Fruit fly (Drosophila melanogaster): ENCODE results near the gene Mat89Ba.

Gene Mat89Ba

dm6 chr3R:16308057-16308456 is 35.8 kb upstream of the Mat89Ba start:
- peak; percentile 69 for TF ChIP-seq EcR (GFP tag; optimal IDR thresholded peaks at IDR 0.05)
- TF ChIP-seq CG12605 (GFP tag; IDR thresholded peaks at IDR 0.05), result no peak

- TF ChIP-seq EcR (GFP tag; optimal IDR thresholded peaks at IDR 0.05) (peak; percentile 93), Pif1B (GFP tag; optimal IDR thresholded peaks at IDR 0.05) (peak; percentile 23), CG8159 (tag; optimal IDR thresholded peaks at IDR 0.05) (no peak)
Observed at dm6 chr3R:16305185-16305989, 33.2 kb upstream of the Mat89Ba start, which contains the start of gene Zip89B. Zip89B (plus strand) TSS chr3R:16305758.

dm6 chr3R:16295513-16296123 is 23.4 kb upstream of the Mat89Ba start:
- TF ChIP-seq Pif1A (GFP tag; optimal IDR thresholded peaks at IDR 0.05) (no peak), CG10348 (GFP tag; IDR thresholded peaks at IDR 0.05) (no peak), Ets98B (GFP tag; IDR thresholded peaks at IDR 0.05) (no peak), Pif1B (GFP tag; optimal IDR thresholded peaks at IDR 0.05) (no peak), CG9948 (tag; optimal IDR thresholded peaks at IDR 0.05) (no peak), Snoo (tag; optimal IDR thresholded peaks at IDR 0.05) (no peak), CG34367 (tag; optimal IDR thresholded peaks at IDR 0.05) (no peak), EcR (GFP tag; optimal IDR thresholded peaks at IDR 0.05) (no peak), rn (GFP tag; IDR thresholded peaks at IDR 0.05) (no peak), CG12605 (GFP tag; IDR thresholded peaks at IDR 0.05) (no peak), CG8301 (tag; optimal IDR thresholded peaks at IDR 0.05) (no peak), CG13204 (GFP tag; optimal IDR thresholded peaks at IDR 0.05) (no peak), CG32121 (GFP tag; IDR thresholded peaks at IDR 0.05) (no peak), CG17806 (tag; optimal IDR thresholded peaks at IDR 0.05) (no peak), CG15710 (tag; optimal IDR thresholded peaks at IDR 0.05) (no peak), D1 (tag; optimal IDR thresholded peaks at IDR 0.05) (no peak), fd96Ca (GFP tag; IDR thresholded peaks at IDR 0.05) (no peak), gl (tag; optimal IDR thresholded peaks at IDR 0.05) (no peak)

DNA sequence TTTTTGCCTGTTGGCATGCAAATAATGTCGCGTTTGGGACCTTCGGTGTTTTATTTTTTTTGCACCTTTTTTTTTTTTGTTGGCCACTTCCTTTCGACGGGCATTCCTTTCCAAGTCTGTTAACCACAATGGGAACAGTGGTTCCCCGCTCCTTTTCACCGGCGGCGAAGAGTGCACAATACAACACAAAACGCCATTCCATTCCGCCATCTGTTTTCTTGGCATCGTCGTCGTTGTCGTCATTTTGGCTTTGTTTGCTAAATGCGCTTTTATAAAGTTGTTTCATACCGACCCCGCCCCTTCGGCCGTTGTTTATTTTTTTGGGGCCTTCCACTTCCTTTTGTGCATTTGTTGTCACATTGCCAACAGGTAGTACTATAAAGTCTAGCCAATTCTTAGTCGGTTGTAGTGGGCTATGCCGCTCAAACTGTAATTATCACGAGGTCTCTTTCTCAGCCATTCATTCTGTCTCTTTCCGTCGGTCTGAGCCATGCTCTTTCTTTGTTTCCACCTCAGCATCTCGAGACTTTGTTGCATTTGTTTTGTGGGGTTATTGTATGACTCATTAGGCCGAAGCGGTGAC is 18.1 kb upstream of the Mat89Ba start:
- peak; percentile 82 for TF ChIP-seq EcR (GFP tag; optimal IDR thresholded peaks at IDR 0.05)
- TF ChIP-seq CG34367 (tag; optimal IDR thresholded peaks at IDR 0.05), result no peak
- peak; percentile 26 for TF ChIP-seq Snoo (tag; optimal IDR thresholded peaks at IDR 0.05)
- no peak for TF ChIP-seq CG14655 (GFP tag; optimal IDR thresholded peaks at IDR 0.05)

- no peak for TF ChIP-seq CG17806 (tag; optimal IDR thresholded peaks at IDR 0.05)
- no peak for TF ChIP-seq CG8301 (tag; optimal IDR thresholded peaks at IDR 0.05)
- no peak for TF ChIP-seq CG10348 (GFP tag; IDR thresholded peaks at IDR 0.05)
- TF ChIP-seq EcR (GFP tag; optimal IDR thresholded peaks at IDR 0.05), result peak; percentile 90
- TF ChIP-seq CG12605 (GFP tag; IDR thresholded peaks at IDR 0.05), result no peak
- TF ChIP-seq Snoo (tag; optimal IDR thresholded peaks at IDR 0.05), result no peak
- TF ChIP-seq CG8159 (tag; optimal IDR thresholded peaks at IDR 0.05), result peak; percentile 1
- no peak for TF ChIP-seq Pif1B (GFP tag; optimal IDR thresholded peaks at IDR 0.05)
- peak; percentile 38 for TF ChIP-seq gl (tag; optimal IDR thresholded peaks at IDR 0.05)
- no peak for TF ChIP-seq fd96Ca (GFP tag; IDR thresholded peaks at IDR 0.05)
- no peak for TF ChIP-seq CG13204 (GFP tag; optimal IDR thresholded peaks at IDR 0.05)
Observed at dm6 chr3R:16288714-16289291, 16.6 kb upstream of the Mat89Ba start.

DNA sequence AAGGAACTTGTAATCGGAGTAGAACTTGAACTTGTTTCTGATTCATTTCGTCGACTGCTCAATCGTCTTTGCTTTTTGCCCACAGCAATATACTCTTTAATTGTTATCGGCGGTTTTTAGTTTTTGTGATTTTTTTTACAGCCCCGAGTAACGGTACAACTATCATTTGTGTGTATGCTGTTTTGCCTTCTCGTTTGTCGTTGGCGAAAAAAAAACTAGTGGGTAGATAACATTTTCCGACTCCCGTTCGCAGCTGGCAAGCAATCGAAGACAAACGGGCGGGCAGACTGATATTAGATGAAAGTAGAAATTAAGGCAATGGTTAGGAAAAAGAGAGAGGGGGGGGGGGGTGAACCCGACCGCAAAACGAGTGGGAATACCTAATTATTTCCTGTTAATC is 15.6 kb upstream of the Mat89Ba start:
- TF ChIP-seq CG15710 (tag; optimal IDR thresholded peaks at IDR 0.05), result no peak
- no peak for TF ChIP-seq CG14655 (GFP tag; optimal IDR thresholded peaks at IDR 0.05)
- no peak for TF ChIP-seq Pif1B (GFP tag; optimal IDR thresholded peaks at IDR 0.05)
- TF ChIP-seq gl (tag; optimal IDR thresholded peaks at IDR 0.05), result no peak
- no peak for TF ChIP-seq CG13204 (GFP tag; optimal IDR thresholded peaks at IDR 0.05)
- no peak for TF ChIP-seq fd96Ca (GFP tag; IDR thresholded peaks at IDR 0.05)
- no peak for TF ChIP-seq Pif1A (GFP tag; optimal IDR thresholded peaks at IDR 0.05)

- TF ChIP-seq fd96Ca (GFP tag; IDR thresholded peaks at IDR 0.05) (no peak), Pif1B (GFP tag; optimal IDR thresholded peaks at IDR 0.05) (no peak), Pif1A (GFP tag; optimal IDR thresholded peaks at IDR 0.05) (no peak), CG13204 (GFP tag; optimal IDR thresholded peaks at IDR 0.05) (peak; percentile 31), CG15710 (tag; optimal IDR thresholded peaks at IDR 0.05) (no peak), CG4496 (GFP tag; IDR thresholded peaks at IDR 0.05) (no peak), CG12605 (GFP tag; IDR thresholded peaks at IDR 0.05) (0 out of 2 replicates have a peak, but pooled peaks have one; percentile 12), Ets98B (GFP tag; IDR thresholded peaks at IDR 0.05) (0 out of 2 replicates have a peak, but pooled peaks have one; percentile 21), EcR (GFP tag; optimal IDR thresholded peaks at IDR 0.05) (peak; percentile 46), gl (tag; optimal IDR thresholded peaks at IDR 0.05) (peak; percentile 7)
Observed at dm6 chr3R:16287171-16287570, 15.0 kb upstream of the Mat89Ba start.

All from whole organism, pupa.